Fruit fly (Drosophila melanogaster): ENCODE data around the gene Megf8.
A peak's percentile ranks its signal among the peaks of the same experiment; 100 is the strongest.

Megf8 gene

dm6 chr2L:8031588-8031987, 11.7 kb upstream of the Megf8 start:
- TF ChIP-seq Eip78C (GFP tag) (peak; percentile 57), eg (GFP tag; IDR thresholded peaks at IDR 0.05) (no peak), CG31627 (GFP tag; optimal IDR thresholded peaks at IDR 0.05) (no peak), CG15336 (GFP tag; IDR thresholded peaks at IDR 0.05) (peak; percentile 18; the same call in 1 of the 2 replicates), CG6163 (GFP tag; IDR thresholded peaks at IDR 0.05) (peak; percentile 16; the same call in 1 of the 3 replicates), ss (GFP tag; optimal IDR thresholded peaks at IDR 0.05) (peak; percentile 11 to 28), CG1621 (tag; optimal IDR thresholded peaks at IDR 0.05) (peak; percentile 77), Eip75B (GFP tag; optimal IDR thresholded peaks at IDR 0.05) (no peak), achi (GFP tag; optimal IDR thresholded peaks at IDR 0.05) (peak; percentile 3), CG3032 (tag; optimal IDR thresholded peaks at IDR 0.05) (no peak), vri (GFP tag; optimal IDR thresholded peaks at IDR 0.05) (peak; percentile 1), Sox14 (GFP tag; optimal IDR thresholded peaks at IDR 0.05) (peak; percentile 2)

- no peak for TF ChIP-seq OdsH (GFP tag; optimal IDR thresholded peaks at IDR 0.05)
- TF ChIP-seq Gug (GFP tag; IDR thresholded peaks at IDR 0.05), result no peak
- no peak for TF ChIP-seq CG31627 (GFP tag; optimal IDR thresholded peaks at IDR 0.05)
- no peak for TF ChIP-seq lz (GFP tag; optimal IDR thresholded peaks at IDR 0.05)
- TF ChIP-seq Ets21C (GFP tag; optimal IDR thresholded peaks at IDR 0.05), result no peak
- TF ChIP-seq Hr4 (GFP tag; optimal IDR thresholded peaks at IDR 0.05), result no peak
- TF ChIP-seq eg (GFP tag; IDR thresholded peaks at IDR 0.05), result 0 out of 3 replicates have a peak, but pooled peaks have one; percentile 9
- TF ChIP-seq CG15336 (GFP tag; IDR thresholded peaks at IDR 0.05), result peak; percentile 49; the same call in 1 of the 2 replicates
- TF ChIP-seq CG6792 (GFP tag; optimal IDR thresholded peaks at IDR 0.05), result no peak
- no peak for TF ChIP-seq Blimp-1 (GFP tag; optimal IDR thresholded peaks at IDR 0.05)
- TF ChIP-seq CG7368 (GFP tag; optimal IDR thresholded peaks at IDR 0.05), result no peak
- TF ChIP-seq Eip75B (GFP tag; optimal IDR thresholded peaks at IDR 0.05), result peak; percentile 3
- TF ChIP-seq salr (GFP tag; optimal IDR thresholded peaks at IDR 0.05), result no peak
- no peak for TF ChIP-seq CG11762 (GFP tag; optimal IDR thresholded peaks at IDR 0.05; ENCODE audit: insufficient read depth)
- no peak for TF ChIP-seq CG6276 (GFP tag; optimal IDR thresholded peaks at IDR 0.05)
- TF ChIP-seq topi (GFP tag; optimal IDR thresholded peaks at IDR 0.05), result peak; percentile 28
- TF ChIP-seq Hr38 (GFP tag; optimal IDR thresholded peaks at IDR 0.05), result no peak
- TF ChIP-seq cyc (GFP tag; optimal IDR thresholded peaks at IDR 0.05), result no peak
- TF ChIP-seq CG11294 (GFP tag; IDR thresholded peaks at IDR 0.05), result no peak
- 0 out of 3 replicates have a peak, but pooled peaks have one; percentile 39 for TF ChIP-seq CG6163 (GFP tag; IDR thresholded peaks at IDR 0.05)
- no peak for TF ChIP-seq CG6808 (GFP tag; optimal IDR thresholded peaks at IDR 0.05)
- no peak for TF ChIP-seq CG3032 (tag; optimal IDR thresholded peaks at IDR 0.05)
- no peak for TF ChIP-seq vri (GFP tag; optimal IDR thresholded peaks at IDR 0.05)
- TF ChIP-seq acj6 (GFP tag; optimal IDR thresholded peaks at IDR 0.05), result no peak
- peak; percentile 46; the same call in 1 of the 3 replicates for TF ChIP-seq CG8119 (GFP tag; IDR thresholded peaks at IDR 0.05)
- peak; percentile 10 for TF ChIP-seq Hr39 (GFP tag; optimal IDR thresholded peaks at IDR 0.05)
- no peak for TF ChIP-seq dsx (GFP tag; optimal IDR thresholded peaks at IDR 0.05; ENCODE audit: poor library complexity, severe bottlenecking)
- TF ChIP-seq CG10631 (GFP tag; optimal IDR thresholded peaks at IDR 0.05), result no peak
- TF ChIP-seq CG1621 (tag; optimal IDR thresholded peaks at IDR 0.05), result no peak
- TF ChIP-seq Sox15 (GFP tag; optimal IDR thresholded peaks at IDR 0.05), result no peak
- no peak for TF ChIP-seq dac (GFP tag; optimal IDR thresholded peaks at IDR 0.05)
- no peak for TF ChIP-seq Sox102F (GFP tag; optimal IDR thresholded peaks at IDR 0.05)
- TF ChIP-seq CG34406 (GFP tag; optimal IDR thresholded peaks at IDR 0.05), result no peak
- peak; percentile 70 for TF ChIP-seq Eip78C (GFP tag)
- no peak for TF ChIP-seq CG9139 (GFP tag; optimal IDR thresholded peaks at IDR 0.05)
- peak; percentile 1 for TF ChIP-seq CG3919 (GFP tag; optimal IDR thresholded peaks at IDR 0.05)
- TF ChIP-seq CG16779 (tag; optimal IDR thresholded peaks at IDR 0.05), result no peak
- TF ChIP-seq CG8632 (GFP tag; optimal IDR thresholded peaks at IDR 0.05), result no peak
- no peak for TF ChIP-seq CG4318 (GFP tag; optimal IDR thresholded peaks at IDR 0.05)
- no peak for TF ChIP-seq fkh (GFP tag; optimal IDR thresholded peaks at IDR 0.05)
- peak; percentile 5 for TF ChIP-seq pdm3 (GFP tag; optimal IDR thresholded peaks at IDR 0.05)
- no peak for TF ChIP-seq Smox (GFP tag; optimal IDR thresholded peaks at IDR 0.05)
- no peak for TF ChIP-seq CG10669 (GFP tag; optimal IDR thresholded peaks at IDR 0.05)
- TF ChIP-seq achi (GFP tag; optimal IDR thresholded peaks at IDR 0.05), result peak; percentile 28
- no peak for TF ChIP-seq CG32006 (GFP tag; optimal IDR thresholded peaks at IDR 0.05)
- TF ChIP-seq CG8319 (GFP tag; optimal IDR thresholded peaks at IDR 0.05), result no peak
- TF ChIP-seq Sox14 (GFP tag; optimal IDR thresholded peaks at IDR 0.05), result peak; percentile 11
These were observed 9.5 kb upstream of the Megf8 start for dm6 chr2L:8033756-8034155.

Measured in whole organism, prepupa.